Fruit fly (Drosophila melanogaster): ENCODE results near the gene Trmt112.

The Trmt112 gene

DNA sequence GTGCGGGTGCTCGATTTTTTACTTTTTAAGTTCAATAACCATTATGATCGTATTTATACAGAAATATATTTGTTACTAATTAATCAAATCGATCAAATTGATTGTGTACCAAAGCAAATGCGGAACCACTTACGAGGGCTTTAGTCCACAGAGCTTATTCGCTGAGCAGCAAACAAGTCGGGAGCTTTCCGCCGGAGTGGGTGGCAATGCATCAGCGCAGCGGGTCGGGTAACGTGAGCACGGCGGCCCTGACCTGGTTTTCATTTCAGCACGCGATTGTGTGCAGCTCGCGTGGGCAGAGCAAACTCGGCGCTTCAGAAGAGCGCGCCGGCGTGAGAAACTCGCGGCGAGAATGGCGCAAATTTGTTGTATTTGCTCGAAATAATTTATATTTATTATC lies 2.5 kb upstream of the Trmt112 start:
- TF ChIP-seq repo (GFP tag; optimal IDR thresholded peaks at IDR 0.05) (no peak), sug (tag; optimal IDR thresholded peaks at IDR 0.05) (no peak), cg (GFP tag; optimal IDR thresholded peaks at IDR 0.05) (no peak), Jarid2 (GFP tag; optimal IDR thresholded peaks at IDR 0.05) (no peak), slou (GFP tag; optimal IDR thresholded peaks at IDR 0.05) (no peak), cas (GFP tag; IDR thresholded peaks at IDR 0.05) (no peak), kay (GFP tag; optimal IDR thresholded peaks at IDR 0.05) (no peak), bowl (GFP tag; IDR thresholded peaks at IDR 0.05) (no peak), Atf3 (GFP tag; optimal IDR thresholded peaks at IDR 0.05) (no peak), Med (GFP tag) (peak; percentile 65), Eip74EF (GFP tag; optimal IDR thresholded peaks at IDR 0.05) (peak in 1 of 2 experiments; percentile 50), CG2889 (GFP tag; IDR thresholded peaks at IDR 0.05) (no peak), CG1792 (GFP tag; optimal IDR thresholded peaks at IDR 0.05) (no peak), Lim3 (GFP tag; IDR thresholded peaks at IDR 0.05) (no peak), nmo (GFP tag; optimal IDR thresholded peaks at IDR 0.05) (no peak), Doc2 (GFP tag; IDR thresholded peaks at IDR 0.05) (no peak), CG8924 (tag; optimal IDR thresholded peaks at IDR 0.05) (no peak), NC2α (GFP tag; optimal IDR thresholded peaks at IDR 0.05) (no peak), Doc3 (GFP tag; IDR thresholded peaks at IDR 0.05; ENCODE audit: partially characterized antibody) (no peak), vvl (GFP tag; IDR thresholded peaks at IDR 0.05) (no peak), CG2202 (tag; optimal IDR thresholded peaks at IDR 0.05) (no peak), chinmo (GFP tag; IDR thresholded peaks at IDR 0.05; ENCODE audit: partially characterized antibody) (peak; percentile 93; the same call in 3 of the 4 replicates), cwo (GFP tag; optimal IDR thresholded peaks at IDR 0.05) (peak; percentile 59), toy (GFP tag; IDR thresholded peaks at IDR 0.05) (no peak), CG17568 (GFP tag; optimal IDR thresholded peaks at IDR 0.05) (no peak), croc (GFP tag; conservative IDR thresholded peaks at IDR 0.05) (no peak), CG18262 (tag; optimal IDR thresholded peaks at IDR 0.05) (no peak), vnd (GFP tag; IDR thresholded peaks at IDR 0.05; ENCODE audit: partially characterized antibody) (no peak), Sin3A (optimal IDR thresholded peaks at IDR 0.05) (no peak), HmgD (GFP tag; optimal IDR thresholded peaks at IDR 0.05) (no peak), ftz-f1 (GFP tag; optimal IDR thresholded peaks at IDR 0.05) (peak; percentile 65), Lpt (GFP tag; optimal IDR thresholded peaks at IDR 0.05) (no peak), prd (optimal IDR thresholded peaks at IDR 0.05) (no peak), prd (GFP tag; IDR thresholded peaks at IDR 0.05) (no peak), odd (GFP tag; optimal IDR thresholded peaks at IDR 0.05) (no peak), Side (GFP tag; optimal IDR thresholded peaks at IDR 0.05) (no peak), sr (GFP tag; IDR thresholded peaks at IDR 0.05) (peak; percentile 91), seq (GFP tag; IDR thresholded peaks at IDR 0.05) (no peak), CTCF (GFP tag; optimal IDR thresholded peaks at IDR 0.05) (no peak)

DNA sequence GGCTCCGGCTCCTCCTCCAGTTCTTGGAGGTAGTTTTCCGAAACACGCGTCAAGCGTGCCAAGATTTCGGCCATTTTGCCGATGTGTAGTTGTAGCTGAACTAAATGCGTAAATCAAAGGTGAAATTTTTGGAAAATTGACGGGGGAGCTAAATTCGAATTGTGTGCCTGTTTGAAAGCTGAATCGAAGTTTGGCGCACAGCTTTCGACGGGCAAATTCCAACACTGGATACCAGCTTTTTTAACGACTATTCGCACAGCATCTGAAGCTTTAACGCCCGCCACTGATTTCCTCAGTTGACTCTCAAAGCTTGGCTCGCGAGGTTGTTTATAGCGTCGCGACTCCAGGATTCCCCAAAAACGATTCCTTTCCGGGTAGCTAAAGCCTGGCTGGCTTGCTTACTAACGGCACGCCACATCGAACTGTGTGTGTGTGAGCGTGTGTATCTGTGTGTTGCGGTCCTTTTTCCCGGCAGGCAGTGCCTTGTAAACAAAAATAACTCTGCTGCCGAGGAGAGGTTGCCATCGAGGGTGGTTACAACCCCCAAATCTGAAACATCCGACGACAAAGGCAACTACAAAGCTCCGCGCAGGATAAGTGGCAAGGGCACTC lies 6.6 kb downstream of the Trmt112 start, which contains the start of the genes CG10510 and CG10508:
Gene CG10510 (minus strand): TSS at position 164 of the 612 bp plus-strand sequence.
Gene CG10508 (plus strand): TSS at position 295 of the 612 bp plus-strand sequence.
- peak; percentile 29 for TF ChIP-seq sd (tag; optimal IDR thresholded peaks at IDR 0.05)
- TF ChIP-seq pros (GFP tag; optimal IDR thresholded peaks at IDR 0.05) = peak; percentile 4
- TF ChIP-seq abd-A (tag; optimal IDR thresholded peaks at IDR 0.05) = peak; percentile 80
- TF ChIP-seq CG6689 (GFP tag; IDR thresholded peaks at IDR 0.05) = no peak
- TF ChIP-seq btn (GFP tag; optimal IDR thresholded peaks at IDR 0.05) = no peak
- peak; percentile 30; the same call in 1 of the 2 replicates for TF ChIP-seq Bgb (GFP tag; IDR thresholded peaks at IDR 0.05; ENCODE audit: partially characterized antibody)
- no peak for TF ChIP-seq CG4707 (GFP tag; optimal IDR thresholded peaks at IDR 0.05)
- TF ChIP-seq lbe (GFP tag; optimal IDR thresholded peaks at IDR 0.05) = no peak
- no peak for TF ChIP-seq CG6683 (GFP tag; optimal IDR thresholded peaks at IDR 0.05)
- no peak for TF ChIP-seq repo (GFP tag; optimal IDR thresholded peaks at IDR 0.05)
- no peak for TF ChIP-seq Hand (GFP tag; optimal IDR thresholded peaks at IDR 0.05)
- TF ChIP-seq CG7928 (GFP tag; optimal IDR thresholded peaks at IDR 0.05) = no peak
- TF ChIP-seq CG1832 (GFP tag; optimal IDR thresholded peaks at IDR 0.05) = no peak
- TF ChIP-seq NK7.1 (GFP tag; optimal IDR thresholded peaks at IDR 0.05) = no peak
- no peak for TF ChIP-seq CrebB (tag; optimal IDR thresholded peaks at IDR 0.05)
- no peak for TF ChIP-seq CG11085 (GFP tag; IDR thresholded peaks at IDR 0.05)
